Worm (Caenorhabditis elegans) whole organism, L4 larva: ENCODE measurements around the gene gst-11.

Experiments
- arid-1 ChIP-seq: fragments of 200-800 bp; sonication (Bioruptor generic); conservative IDR thresholded peaks from 2 replicates; pipeline ENCODE4 v1.3.6; 2022; ENCODE audit warnings: missing genetic modification reagents, missing genetic modification characterization, missing compliant biosample characterization
- ces-1 ChIP-seq: fragments of 150-350 bp; sonication (generic microtip); optimal IDR thresholded peaks from 4 replicates; lab custom pipeline; 2014; ENCODE audit warnings: missing biosample characterization, missing genetic modification reagents, missing genetic modification characterization
- daf-12 ChIP-seq: fragments of 150-350 bp; optimal IDR thresholded peaks from 2 replicates; lab custom pipeline; 2014; ENCODE audit warnings: missing biosample characterization, missing genetic modification reagents, missing genetic modification characterization
- dve-1 ChIP-seq: sonication (generic microtip); optimal IDR thresholded peaks from 2 replicates; lab custom pipeline; 2017; ENCODE audit warnings: antibody characterized with exemption, mild to moderate bottlenecking, missing genetic modification characterization, missing compliant biosample characterization; ENCODE audit not compliant: insufficient read depth
- fkh-10 ChIP-seq: fragments of 150-350 bp; optimal IDR thresholded peaks from 2 replicates; lab custom pipeline; 2014; ENCODE audit warnings: missing biosample characterization, missing genetic modification reagents, missing genetic modification characterization
- lin-15B ChIP-seq: fragments of 150-350 bp; sonication (generic microtip); optimal IDR thresholded peaks from 3 replicates; lab custom pipeline; 2014; ENCODE audit warnings: missing biosample characterization, missing genetic modification characterization
- lsy-2 ChIP-seq, 2 experiments: fragments of 150-350 bp in 1 of 2; sonication (generic microtip) in 1 of 2; optimal IDR thresholded peaks; 2 replicates each; lab custom pipeline; 2014 to 2017; ENCODE audit warnings: missing biosample characterization in 2 of 2, missing genetic modification characterization in 2 of 2
- mxl-3 ChIP-seq: fragments of 200-800 bp; sonication (Bioruptor generic); optimal IDR thresholded peaks from 2 replicates; lab custom pipeline; 2018; ENCODE audit warnings: mild to moderate bottlenecking, missing genetic modification characterization, missing compliant biosample characterization
- nhr-102 ChIP-seq: sonication (generic microtip); optimal IDR thresholded peaks from 2 replicates; lab custom pipeline; 2016; ENCODE audit warnings: mild to moderate bottlenecking, missing genetic modification characterization, moderate library complexity, missing compliant biosample characterization
- nhr-237 ChIP-seq: sonication (generic microtip); optimal IDR thresholded peaks from 2 replicates; lab custom pipeline; 2017; ENCODE audit warnings: missing biosample characterization, missing genetic modification characterization
- nhr-77 ChIP-seq: fragments of 150-350 bp; optimal IDR thresholded peaks from 2 replicates; lab custom pipeline; 2014; ENCODE audit warnings: missing biosample characterization, missing genetic modification characterization
- snpc-4 ChIP-seq: fragments of 150-350 bp; optimal IDR thresholded peaks from 2 replicates; lab custom pipeline; 2014; ENCODE audit warnings: missing biosample characterization, missing genetic modification characterization

ce11 chrX:3602622-3603021 is 30.9 kb downstream of the gst-11 start:
- TF ChIP-seq mxl-3 (GFP tag; lab: Kevin White, UChicago) (no peak), arid-1 (no peak), fkh-10 (no peak), nhr-237 (tag; lab: Kevin White, UChicago) (no peak), lin-15B (tag; lab: Kevin White, UChicago) (no peak), dve-1 (tag; lab: Kevin White, UChicago) (no peak), nhr-77 (tag; lab: Kevin White, UChicago) (no peak), snpc-4 (tag; lab: Kevin White, UChicago) (no peak), ces-1 (GFP tag; lab: Kevin White, UChicago) (no peak), lsy-2 (tag; optimal IDR thresholded peaks at IDR 0.05; lab: Kevin White, UChicago) (no peak), daf-12 (tag; lab: Kevin White, UChicago) (no peak), nhr-102 (tag; lab: Kevin White, UChicago) (no peak)
